Fruit fly (Drosophila melanogaster) whole organism, prepupa: ENCODE results near the gene CG4133.

Experiments used
- fd59A ChIP-seq: fragments of 200-800 bp; sonication (Bioruptor generic); optimal IDR thresholded peaks from 2 replicates; lab custom pipeline; 2017; ENCODE audit warnings: missing biosample characterization, mild to moderate bottlenecking, missing genetic modification characterization, missing genetic modification reagents
- fkh ChIP-seq: fragments of 200-800 bp; sonication (Bioruptor generic); optimal IDR thresholded peaks from 3 replicates; lab custom pipeline; 2017; ENCODE audit warnings: missing biosample characterization, mild to moderate bottlenecking, missing genetic modification characterization, moderate library complexity
- ss ChIP-seq, 2 experiments: fragments of 200-800 bp; sonication (Bioruptor generic); optimal IDR thresholded peaks; 2 replicates in 1 of 2; 3 replicates in 1 of 2; lab custom pipeline; 2017 to 2018; ENCODE audit warnings: mild to moderate bottlenecking in 2 of 2, missing biosample characterization in 2 of 2, missing genetic modification characterization in 2 of 2, moderate library complexity in 1 of 2

dm6 chr2L:496841-497240 is 41.5 kb downstream of the CG4133 start:
- TF ChIP-seq ss (GFP tag; optimal IDR thresholded peaks at IDR 0.05; lab: Kevin White, UChicago) (no peak), fd59A (GFP tag; lab: Kevin White, UChicago) (no peak), fkh (GFP tag; lab: Kevin White, UChicago) (no peak)
